Worm (Caenorhabditis elegans) whole organism, L2 larva: Measurements from ENCODE around the gene Y97E10C.1.

ENCODE experiments used
- C34F6.9 ChIP-seq: fragments of 150-350 bp; optimal IDR thresholded peaks from 2 replicates; lab custom pipeline; 2014; ENCODE audit warnings: missing biosample characterization, missing genetic modification characterization
- F13H6.1 ChIP-seq: sonication (generic microtip); optimal IDR thresholded peaks from 2 replicates; lab custom pipeline; 2016; ENCODE audit warnings: missing genetic modification characterization, missing compliant biosample characterization
- R02D3.7 ChIP-seq: fragments of 150-350 bp; optimal IDR thresholded peaks from 2 replicates; lab custom pipeline; 2014; ENCODE audit warnings: missing biosample characterization, missing genetic modification characterization
- Y55F3AM.14 ChIP-seq: fragments of 200-800 bp; sonication (Bioruptor generic); optimal IDR thresholded peaks from 2 replicates; lab custom pipeline; 2018; ENCODE audit warnings: mild to moderate bottlenecking, missing genetic modification characterization, missing compliant biosample characterization
- ZK546.5 ChIP-seq: sonication (generic microtip); optimal IDR thresholded peaks from 2 replicates; lab custom pipeline; 2017; ENCODE audit warnings: missing biosample characterization, missing genetic modification characterization
- alr-1 ChIP-seq: fragments of 150-350 bp; optimal IDR thresholded peaks from 2 replicates; lab custom pipeline; 2014; ENCODE audit warnings: missing biosample characterization, missing genetic modification characterization
- aly-2 ChIP-seq: fragments of 150-350 bp; optimal IDR thresholded peaks from 2 replicates; lab custom pipeline; 2014; ENCODE audit warnings: missing biosample characterization, missing genetic modification characterization
- ama-1 ChIP-seq: fragments of 150-350 bp; optimal IDR thresholded peaks from 2 replicates; lab custom pipeline; 2018; ENCODE audit warnings: inconsistent platforms
- blmp-1 ChIP-seq: sonication (generic microtip); optimal IDR thresholded peaks from 2 replicates; lab custom pipeline; 2017; ENCODE audit warnings: missing genetic modification characterization, mild to moderate bottlenecking, missing compliant biosample characterization, antibody characterized with exemption, moderate library complexity; ENCODE audit not compliant: insufficient read depth
- ceh-16 ChIP-seq: fragments of 150-350 bp; optimal IDR thresholded peaks from 2 replicates; lab custom pipeline; 2014; ENCODE audit warnings: missing biosample characterization, missing genetic modification characterization
- ceh-82 ChIP-seq: fragments of 150-350 bp; optimal IDR thresholded peaks from 2 replicates; lab custom pipeline; 2014; ENCODE audit warnings: missing biosample characterization, missing genetic modification characterization
- crh-2 ChIP-seq: sonication (generic microtip); optimal IDR thresholded peaks from 2 replicates; lab custom pipeline; 2017; ENCODE audit warnings: missing biosample characterization, missing genetic modification characterization
- dmd-4 ChIP-seq: sonication (generic microtip); optimal IDR thresholded peaks from 2 replicates; lab custom pipeline; 2017; ENCODE audit warnings: missing biosample characterization, missing genetic modification characterization
- egl-27 ChIP-seq: sonication (generic microtip); optimal IDR thresholded peaks from 3 replicates; lab custom pipeline; 2017; ENCODE audit warnings: missing biosample characterization, missing genetic modification reagents, missing genetic modification characterization
- elt-1 ChIP-seq: fragments of 150-350 bp; optimal IDR thresholded peaks from 2 replicates; lab custom pipeline; 2014; ENCODE audit warnings: missing biosample characterization, missing genetic modification characterization
- elt-3 ChIP-seq: sonication (generic microtip); optimal IDR thresholded peaks from 2 replicates; lab custom pipeline; 2017; ENCODE audit warnings: missing biosample characterization, missing genetic modification characterization
- fos-1 ChIP-seq: fragments of 150-350 bp; optimal IDR thresholded peaks from 2 replicates; lab custom pipeline; 2014; ENCODE audit warnings: missing biosample characterization, missing genetic modification characterization
- gmeb-1 ChIP-seq: fragments of 150-350 bp; optimal IDR thresholded peaks from 2 replicates; lab custom pipeline; 2014; ENCODE audit warnings: missing biosample characterization, missing genetic modification characterization
- lin-11 ChIP-seq: fragments of 150-350 bp; sonication (generic microtip); optimal IDR thresholded peaks from 2 replicates; lab custom pipeline; 2014; ENCODE audit warnings: missing biosample characterization, missing genetic modification characterization, inconsistent platforms, mixed read lengths
- lin-13 ChIP-seq: fragments of 150-350 bp; optimal IDR thresholded peaks from 2 replicates; lab custom pipeline; 2014; ENCODE audit warnings: missing biosample characterization, missing genetic modification reagents, missing genetic modification characterization
- lin-39 ChIP-seq: fragments of 150-350 bp; optimal IDR thresholded peaks from 2 replicates; lab custom pipeline; 2014; ENCODE audit warnings: missing biosample characterization, missing genetic modification reagents, missing genetic modification characterization
- lsy-2 ChIP-seq, 2 experiments: fragments of 150-350 bp in 1 of 2; sonication (generic microtip) in 1 of 2; optimal IDR thresholded peaks; 2 replicates each; lab custom pipeline; 2014 to 2017; ENCODE audit warnings: missing biosample characterization in 2 of 2, missing genetic modification characterization in 2 of 2
- mab-5 ChIP-seq: fragments of 150-350 bp; optimal IDR thresholded peaks from 2 replicates; lab custom pipeline; 2014; ENCODE audit warnings: missing biosample characterization, missing genetic modification characterization
- mbf-1 ChIP-seq: sonication (generic microtip); optimal IDR thresholded peaks from 2 replicates; lab custom pipeline; 2017; ENCODE audit warnings: missing biosample characterization, missing genetic modification characterization
- nhr-10 ChIP-seq: sonication (generic microtip); optimal IDR thresholded peaks from 2 replicates; lab custom pipeline; 2017; ENCODE audit warnings: missing biosample characterization, missing genetic modification characterization
- nhr-12 ChIP-seq: fragments of 150-350 bp; optimal IDR thresholded peaks from 2 replicates; lab custom pipeline; 2014; ENCODE audit warnings: missing biosample characterization, missing genetic modification characterization
- nhr-129 ChIP-seq: fragments of 150-350 bp; optimal IDR thresholded peaks from 2 replicates; lab custom pipeline; 2014; ENCODE audit warnings: missing biosample characterization, missing genetic modification characterization
- nhr-21 ChIP-seq: fragments of 150-350 bp; optimal IDR thresholded peaks from 2 replicates; lab custom pipeline; 2014; ENCODE audit warnings: missing biosample characterization, missing genetic modification characterization
- nhr-23 ChIP-seq: fragments of 150-350 bp; optimal IDR thresholded peaks from 2 replicates; lab custom pipeline; 2014; ENCODE audit warnings: missing biosample characterization, missing genetic modification reagents, missing genetic modification characterization
- nhr-25 ChIP-seq: fragments of 150-350 bp; sonication (generic microtip); optimal IDR thresholded peaks from 3 replicates; lab custom pipeline; 2014; ENCODE audit warnings: missing biosample characterization, missing genetic modification characterization
- nhr-6 ChIP-seq: fragments of 150-350 bp; optimal IDR thresholded peaks from 2 replicates; lab custom pipeline; 2014; ENCODE audit warnings: missing biosample characterization, missing genetic modification characterization
- nhr-77 ChIP-seq: fragments of 150-350 bp; optimal IDR thresholded peaks from 2 replicates; lab custom pipeline; 2014; ENCODE audit warnings: missing biosample characterization, missing genetic modification characterization
- peb-1 ChIP-seq: fragments of 150-350 bp; optimal IDR thresholded peaks from 2 replicates; lab custom pipeline; 2014; ENCODE audit warnings: missing biosample characterization, missing genetic modification characterization
- skn-1 ChIP-seq: sonication (generic microtip); optimal IDR thresholded peaks from 2 replicates; lab custom pipeline; 2017; ENCODE audit warnings: missing biosample characterization, missing genetic modification characterization
- sma-3 ChIP-seq: sonication (generic microtip); optimal IDR thresholded peaks from 2 replicates; lab custom pipeline; 2016; ENCODE audit warnings: missing genetic modification reagents, missing genetic modification characterization, missing compliant biosample characterization
- sma-9 ChIP-seq, 2 experiments: fragments of 150-350 bp in 1 of 2; sonication (generic microtip) in 1 of 2; optimal IDR thresholded peaks; 2 replicates each; lab custom pipeline; 2014 to 2016; ENCODE audit warnings: missing genetic modification characterization in 2 of 2, mild to moderate bottlenecking in 1 of 2, missing biosample characterization in 1 of 2, missing compliant biosample characterization in 1 of 2, missing genetic modification reagents in 1 of 2, moderate library complexity in 1 of 2
- snpc-4 ChIP-seq: fragments of 150-350 bp; optimal IDR thresholded peaks from 2 replicates; lab custom pipeline; 2014; ENCODE audit warnings: missing biosample characterization, missing genetic modification characterization
- unc-39 ChIP-seq: fragments of 150-350 bp; optimal IDR thresholded peaks from 2 replicates; lab custom pipeline; 2014; ENCODE audit warnings: missing biosample characterization, missing genetic modification characterization
- unc-62 ChIP-seq: fragments of 150-350 bp; optimal IDR thresholded peaks from 2 replicates; lab custom pipeline; 2014; ENCODE audit warnings: missing biosample characterization, missing genetic modification reagents, missing genetic modification characterization
- ztf-11 ChIP-seq: sonication (generic microtip); optimal IDR thresholded peaks from 2 replicates; lab custom pipeline; 2017; ENCODE audit warnings: missing biosample characterization, missing genetic modification characterization
- ztf-4 ChIP-seq: fragments of 150-350 bp; optimal IDR thresholded peaks from 2 replicates; lab custom pipeline; 2014; ENCODE audit warnings: missing biosample characterization, missing genetic modification characterization

The Y97E10C.1 gene

DNA sequence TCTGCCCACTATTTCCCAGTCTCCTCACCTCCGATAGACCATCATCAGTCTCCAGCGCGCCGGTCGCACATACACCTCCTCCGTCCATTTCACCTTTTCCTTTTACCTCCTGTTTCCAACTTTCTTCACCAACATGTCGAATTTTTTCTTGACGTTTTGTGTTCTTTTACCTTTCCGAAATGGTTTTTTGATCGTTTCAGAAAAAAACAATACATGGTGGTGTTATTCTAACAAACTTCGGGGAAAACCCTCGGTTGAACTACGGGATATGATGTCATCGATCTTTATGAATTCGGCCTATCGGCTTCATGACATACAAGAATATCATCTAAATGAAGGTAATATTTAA is at the start of gene Y97E10C.1:
TSS of gene Y97E10C.1 (plus strand) at position 201 of the 349 bp plus-strand sequence.
- TF ChIP-seq R02D3.7 (tag; lab: Kevin White, UChicago): no peak

DNA sequence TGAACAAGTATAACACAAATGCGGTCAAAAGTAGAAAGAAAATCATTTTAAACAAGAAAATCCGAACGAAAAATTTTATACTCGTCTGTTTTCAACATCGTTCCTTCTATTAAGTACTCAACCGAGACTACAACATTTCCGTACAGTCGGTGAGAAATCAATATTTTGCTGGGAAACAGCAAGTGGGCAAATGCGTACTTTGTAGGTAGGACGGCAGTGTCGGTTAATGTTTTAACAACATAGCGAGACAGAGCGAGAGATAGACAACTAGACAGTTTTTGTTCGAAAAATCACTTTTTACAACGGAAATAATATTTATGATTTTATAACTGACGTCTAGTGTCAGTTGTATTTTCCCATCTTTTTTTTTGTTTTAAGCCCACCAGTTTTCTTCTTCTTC is 47.3 kb upstream of the Y97E10C.1 start, which contains the start of gene cyp-33A1:
TSS of gene cyp-33A1 (minus strand) at position 72 of the 400 bp plus-strand sequence.
- TF ChIP-seq Y55F3AM.14 (GFP tag; lab: Kevin White, UChicago) (no peak), blmp-1 (tag; lab: Kevin White, UChicago) (no peak), nhr-21 (tag; lab: Kevin White, UChicago) (no peak), sma-9 (GFP tag; optimal IDR thresholded peaks at IDR 0.05; lab: Kevin White, UChicago) (peak; percentile 80), sma-9 (tag; optimal IDR thresholded peaks at IDR 0.05; lab: Kevin White, UChicago) (no peak), ceh-16 (tag; lab: Kevin White, UChicago) (no peak), crh-2 (tag; lab: Kevin White, UChicago) (peak; percentile 30), nhr-129 (tag; lab: Kevin White, UChicago) (peak; percentile 21), fos-1 (tag; lab: Kevin White, UChicago) (peak; percentile 34)
- TF ChIP-seq, all 48 proteins: peak for 4

DNA sequence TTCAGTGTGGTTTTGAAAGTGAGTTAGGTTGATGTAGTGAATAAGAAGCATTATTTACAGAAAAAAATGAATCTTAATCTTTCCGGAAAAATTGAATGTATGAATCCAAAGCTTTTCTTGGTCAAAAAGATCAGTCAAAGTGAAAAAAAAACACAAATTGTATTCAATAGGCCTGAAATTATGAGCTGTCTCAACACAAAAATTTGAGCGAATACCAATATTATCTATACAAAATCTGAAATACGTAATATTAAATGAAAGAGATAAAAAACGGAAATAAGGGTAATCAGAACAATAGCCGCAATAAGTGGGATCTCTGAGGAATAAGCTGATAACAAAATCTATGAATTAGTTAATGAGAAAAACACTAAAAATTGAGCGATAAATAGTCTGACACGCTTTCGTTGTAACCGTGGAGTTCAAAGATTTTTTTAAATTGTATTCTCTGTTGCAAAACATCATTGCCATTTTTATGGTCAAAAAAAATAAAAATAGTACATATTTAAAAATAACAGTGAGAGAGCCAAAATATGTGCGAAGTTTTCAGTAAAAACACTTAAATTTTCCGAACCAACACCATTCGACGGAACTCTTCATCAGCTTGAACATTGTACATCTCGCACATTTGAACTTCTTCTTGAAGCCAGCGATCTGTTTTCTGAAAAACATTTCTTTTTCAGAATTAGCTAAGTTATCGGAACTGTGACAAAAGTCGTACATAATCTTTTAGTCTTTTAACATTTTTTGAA is 44.6 kb upstream of the Y97E10C.1 start, which contains the start of gene sre-11:
TSS of gene sre-11 (minus strand) at position 51 of the 749 bp plus-strand sequence.
- TF ChIP-seq sma-3 (GFP tag; lab: Kevin White, UChicago) (no peak), gmeb-1 (tag; lab: Kevin White, UChicago) (no peak), skn-1 (tag; lab: Kevin White, UChicago) (no peak), nhr-25 (tag; lab: Kevin White, UChicago) (no peak)

- TF ChIP-seq crh-2 (tag; lab: Kevin White, UChicago) (no peak), lin-13 (GFP tag; lab: Kevin White, UChicago) (no peak), alr-1 (tag; lab: Kevin White, UChicago) (no peak), fos-1 (tag; lab: Kevin White, UChicago) (peak; percentile 6), ztf-11 (tag; lab: Kevin White, UChicago) (no peak), sma-9 (GFP tag; optimal IDR thresholded peaks at IDR 0.05; lab: Kevin White, UChicago) (peak; percentile 82), sma-9 (tag; optimal IDR thresholded peaks at IDR 0.05; lab: Kevin White, UChicago) (no peak), snpc-4 (tag; lab: Kevin White, UChicago) (no peak), ZK546.5 (tag; lab: Kevin White, UChicago) (no peak), nhr-77 (no peak), aly-2 (no peak), nhr-25 (tag; lab: Kevin White, UChicago) (peak; percentile 77), nhr-23 (tag; lab: Kevin White, UChicago) (no peak), lin-11 (tag; lab: Kevin White, UChicago) (no peak), nhr-12 (tag; lab: Kevin White, UChicago) (no peak), skn-1 (tag; lab: Kevin White, UChicago) (no peak), egl-27 (no peak), lin-39 (tag; lab: Kevin White, UChicago) (no peak), ceh-82 (no peak), nhr-129 (tag; lab: Kevin White, UChicago) (no peak), unc-39 (no peak), elt-3 (no peak), dmd-4 (tag; lab: Kevin White, UChicago) (no peak), nhr-6 (no peak), C34F6.9 (tag; lab: Kevin White, UChicago) (no peak), lsy-2 (tag; optimal IDR thresholded peaks at IDR 0.05; lab: Kevin White, UChicago) (no peak), elt-1 (tag; lab: Kevin White, UChicago) (peak; percentile 11)
- TF ChIP-seq, all 48 proteins: peak for 4
These were observed 42.5 kb upstream of the Y97E10C.1 start, which contains the start of the genes nhr-94 and nhr-152 for ce11 chrV:7686189-7686588. Gene nhr-94, minus strand, starts transcription at chrV:7686335. Gene nhr-152, plus strand, starts transcription at chrV:7686350.

ce11 chrV:7689888-7690287 is 38.8 kb upstream of the Y97E10C.1 start, which contains the start of gene C12D5.9:
Gene C12D5.9, minus strand, starts transcription at chrV:7689988.
- no peak for TF ChIP-seq unc-62 (GFP tag; lab: Kevin White, UChicago)
- no peak for TF ChIP-seq sma-9 (GFP tag; optimal IDR thresholded peaks at IDR 0.05; lab: Kevin White, UChicago)
- TF ChIP-seq sma-9 (tag; optimal IDR thresholded peaks at IDR 0.05; lab: Kevin White, UChicago): no peak
- no peak for TF ChIP-seq dmd-4 (tag; lab: Kevin White, UChicago)
- TF ChIP-seq nhr-21 (tag; lab: Kevin White, UChicago): no peak
- TF ChIP-seq nhr-10: no peak
- no peak for TF ChIP-seq F13H6.1 (tag; lab: Kevin White, UChicago)
- TF ChIP-seq peb-1: no peak
- TF ChIP-seq lsy-2 (tag; optimal IDR thresholded peaks at IDR 0.05; lab: Kevin White, UChicago): no peak
- TF ChIP-seq skn-1 (tag; lab: Kevin White, UChicago): no peak
- no peak for TF ChIP-seq mbf-1 (tag; lab: Kevin White, UChicago)
- TF ChIP-seq mab-5 (tag; lab: Kevin White, UChicago): no peak
- no peak for TF ChIP-seq C34F6.9 (tag; lab: Kevin White, UChicago)
- no peak for TF ChIP-seq gmeb-1 (tag; lab: Kevin White, UChicago)
- TF ChIP-seq blmp-1 (tag; lab: Kevin White, UChicago): no peak
- no peak for TF ChIP-seq nhr-25 (tag; lab: Kevin White, UChicago)
- TF ChIP-seq ztf-4 (tag; lab: Kevin White, UChicago): no peak
- TF ChIP-seq nhr-6: no peak
- no peak for TF ChIP-seq ama-1 (lab: Kevin White, UChicago)
- TF ChIP-seq aly-2: no peak
- no peak for TF ChIP-seq lin-11 (tag; lab: Kevin White, UChicago)
